Fruit fly (Drosophila melanogaster) ovary, adult (tissue): ENCODE data around the gene trr.

ENCODE experiments used
- CG17801 ChIP-seq: fragments of 200-800 bp; optimal IDR thresholded peaks from 2 replicates; lab custom pipeline; 2019; ENCODE audit warnings: missing biosample characterization, mild to moderate bottlenecking, missing genetic modification characterization, moderate library complexity; ENCODE audit not compliant: partially characterized antibody

trr gene

DNA sequence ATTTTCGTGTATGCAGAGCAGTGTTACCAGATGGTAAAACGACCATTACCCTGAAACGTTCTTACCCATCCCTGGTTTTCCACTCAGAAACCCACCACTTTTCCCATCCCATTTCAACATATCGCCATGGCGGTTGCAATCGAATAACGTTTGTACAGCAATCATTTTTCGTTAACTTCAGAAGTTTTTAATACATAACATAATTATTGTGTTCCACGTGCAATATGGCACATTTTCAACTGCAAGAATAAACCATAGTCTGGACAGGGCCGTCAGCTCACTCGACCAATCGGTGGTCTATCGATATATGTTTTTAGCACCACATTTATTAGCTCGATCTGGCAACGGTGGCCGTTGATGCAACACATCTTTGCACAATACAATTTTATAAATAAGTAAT lies at the start of gene trr, which contains the start of gene mRpL16:
TSS of gene trr (minus strand) at position 25 of the 400 bp plus-strand sequence.
TSS of gene mRpL16 (plus strand) at position 331 of the 400 bp plus-strand sequence.
- peak; percentile 83 for TF ChIP-seq CG17801 (GFP tag; lab: Kevin White, UChicago)

DNA sequence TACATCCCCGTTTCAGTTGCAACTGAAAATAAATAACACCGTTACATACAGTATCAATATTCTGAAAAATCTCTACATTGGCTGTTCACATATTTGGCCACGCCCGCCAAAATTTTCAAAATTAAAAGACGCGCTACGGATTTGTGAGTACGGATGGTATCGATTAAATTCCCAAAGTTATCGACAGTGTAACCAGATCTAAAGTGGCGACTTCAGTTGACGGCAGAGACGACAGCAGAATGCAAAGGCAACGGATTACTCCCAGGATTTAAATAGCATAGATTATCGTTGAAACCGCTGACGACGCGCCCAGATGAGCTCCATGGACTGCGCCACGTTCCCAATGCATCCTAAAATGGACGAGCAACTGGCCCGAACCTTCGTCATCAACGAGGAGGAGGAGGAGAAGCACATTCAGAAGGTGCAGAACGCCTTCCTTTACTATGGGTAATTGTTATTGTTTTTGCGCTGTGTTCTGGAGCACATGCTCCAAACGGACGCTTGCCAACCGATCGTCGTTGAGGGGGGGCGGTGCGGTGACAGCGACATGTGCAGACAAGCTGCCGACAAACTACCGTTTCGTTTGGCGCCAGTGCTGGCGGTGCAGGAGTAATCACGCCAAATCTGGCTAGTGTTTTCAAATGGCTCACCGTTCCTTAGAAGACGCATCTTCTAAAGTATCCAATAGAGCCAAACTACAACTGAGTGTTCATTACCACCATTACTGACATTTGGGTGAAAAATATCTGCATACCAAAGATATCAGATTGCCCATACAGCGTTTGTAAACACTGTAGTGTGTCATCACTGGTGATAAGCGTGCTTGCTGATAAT lies 37.9 kb upstream of the trr start, which contains the start of gene CG11596:
TSS of gene CG11596 (plus strand) at position 211 of the 834 bp plus-strand sequence.
- TF ChIP-seq CG17801 (GFP tag; lab: Kevin White, UChicago), result peak; percentile 6

DNA sequence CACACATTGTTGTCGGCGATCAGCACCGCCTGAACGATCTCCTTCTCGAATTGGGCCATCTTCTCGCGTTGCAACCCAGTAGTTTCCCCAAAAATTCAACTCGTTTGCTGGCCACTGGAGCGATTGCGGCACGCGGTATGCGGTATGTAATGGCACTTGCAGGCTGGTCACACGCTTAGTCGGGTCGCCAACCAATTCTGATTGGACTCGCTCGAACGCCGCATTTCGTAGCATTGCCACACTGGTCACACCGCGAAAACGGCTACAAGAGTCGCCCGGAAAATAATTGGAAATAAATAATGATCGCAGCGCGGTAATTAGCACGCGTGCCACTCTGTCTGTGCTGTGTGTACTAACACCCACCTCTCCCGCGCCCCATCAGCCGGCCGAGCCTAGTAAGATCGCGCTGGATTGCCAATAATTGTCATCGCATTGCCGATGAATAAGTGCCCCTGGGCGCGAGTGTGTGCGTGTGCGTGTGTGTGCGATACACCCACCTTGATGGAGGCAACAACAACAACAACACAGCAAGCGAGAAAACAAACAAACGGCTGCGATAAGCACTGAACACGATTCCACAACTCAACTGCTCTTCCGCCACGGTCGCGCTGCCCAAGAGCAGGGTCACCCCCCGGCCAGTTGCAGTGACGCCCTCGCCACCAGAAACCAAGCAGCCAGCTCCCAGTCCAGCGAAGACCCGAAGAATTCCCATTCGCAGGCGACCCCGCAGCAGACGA lies 33.2 kb upstream of the trr start, which contains the start of the genes eIF2Bepsilon and Ocrl:
TSS of gene eIF2Bepsilon (minus strand) at position 110 of the 737 bp plus-strand sequence.
TSS of gene Ocrl (plus strand) at position 217 of the 737 bp plus-strand sequence.
- TF ChIP-seq CG17801 (GFP tag; lab: Kevin White, UChicago), result no peak

DNA sequence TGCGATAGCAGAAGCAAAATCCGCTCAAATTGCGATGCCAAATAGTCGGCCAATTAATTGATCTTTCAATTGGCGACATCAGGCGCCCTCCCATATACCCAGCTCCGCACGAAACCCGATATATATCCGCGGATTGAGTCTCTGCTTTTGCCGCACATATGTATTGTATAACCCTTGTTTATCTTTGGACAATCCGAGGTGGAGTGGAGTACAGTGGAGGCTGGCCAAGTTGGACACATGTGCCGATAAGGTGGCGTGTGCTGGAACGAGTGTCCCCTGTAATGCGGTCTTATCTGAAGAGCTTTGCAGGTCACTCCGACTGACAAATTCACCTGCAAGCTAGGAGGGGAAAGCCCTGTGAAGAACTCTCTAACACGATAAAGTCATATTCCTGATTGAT lies 19.8 kb upstream of the trr start:
- no peak for TF ChIP-seq CG17801 (GFP tag; lab: Kevin White, UChicago)

DNA sequence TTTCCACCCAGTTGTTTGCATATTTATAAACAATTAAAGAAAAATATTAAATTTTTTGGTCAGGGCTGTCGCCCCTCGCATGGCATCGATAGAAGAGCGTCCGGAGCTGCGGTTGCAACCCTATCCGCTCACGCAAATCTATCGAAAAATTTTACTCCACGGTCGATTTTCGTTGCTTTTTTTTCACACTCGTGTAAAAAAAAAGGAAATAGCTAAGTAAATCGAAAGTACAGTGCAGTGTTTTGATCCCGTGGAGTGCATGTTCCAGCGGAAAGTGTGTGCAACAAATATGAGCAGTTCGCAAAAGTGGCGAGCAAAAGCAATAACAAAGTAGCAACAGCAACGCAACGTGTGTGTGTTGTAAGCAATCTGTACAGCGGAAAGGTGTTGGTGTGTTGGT lies 19.0 kb upstream of the trr start, which contains the start of the genes Edem1 and Rbcn-3B:
TSS of gene Edem1 (minus strand) at position 71 of the 400 bp plus-strand sequence.
TSS of gene Rbcn-3B (plus strand) at position 164 of the 400 bp plus-strand sequence.
- peak; percentile 63 for TF ChIP-seq CG17801 (GFP tag; lab: Kevin White, UChicago)

DNA sequence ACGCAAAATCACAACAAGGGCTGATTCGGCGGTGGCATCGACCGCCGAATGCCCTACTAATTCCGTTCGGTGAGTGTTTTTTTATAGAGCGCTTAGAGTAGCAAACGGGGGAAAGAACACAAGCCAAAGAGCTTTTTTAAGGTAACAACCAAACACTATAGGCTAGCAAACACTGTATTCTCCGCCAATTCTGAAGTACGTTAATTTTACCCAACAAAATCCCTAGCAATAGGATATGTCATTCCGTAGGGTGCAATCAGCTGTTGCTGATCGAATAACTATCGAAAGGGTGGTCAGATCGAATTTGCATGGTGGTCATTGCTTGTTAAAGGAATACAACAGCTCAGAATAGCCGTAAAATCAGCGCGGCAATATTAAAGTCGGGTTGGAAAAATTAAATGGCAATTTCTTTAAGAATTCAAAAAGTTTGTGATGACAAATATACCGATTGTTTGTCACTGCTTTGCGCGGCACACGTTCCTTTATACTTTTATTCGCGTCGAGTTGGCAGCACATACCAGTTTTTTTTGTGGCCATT lies 18.0 kb upstream of the trr start, which contains the start of gene mip130:
TSS of gene mip130 (plus strand) at position 513 of the 538 bp plus-strand sequence.
- TF ChIP-seq CG17801 (GFP tag; lab: Kevin White, UChicago), result peak; percentile 39

DNA sequence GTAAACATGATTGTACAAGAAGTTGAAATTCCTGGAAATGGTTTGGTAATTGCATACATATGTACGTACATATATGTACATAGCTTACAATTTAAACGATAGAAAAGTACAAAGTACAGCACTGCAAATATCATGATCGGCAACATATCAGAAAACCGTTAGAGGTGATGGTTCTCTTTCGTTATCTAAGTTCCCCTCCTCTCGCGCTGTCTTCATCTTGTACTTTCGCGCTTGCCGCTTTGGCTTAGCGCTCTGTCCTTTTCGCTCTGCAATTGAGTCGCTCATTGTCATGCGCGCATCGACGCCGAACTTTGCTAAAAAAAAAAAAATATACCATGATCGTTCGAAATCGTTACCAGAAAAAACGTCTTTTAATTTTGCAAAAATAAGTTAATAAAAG lies 14.2 kb upstream of the trr start:
- no peak for TF ChIP-seq CG17801 (GFP tag; lab: Kevin White, UChicago)

DNA sequence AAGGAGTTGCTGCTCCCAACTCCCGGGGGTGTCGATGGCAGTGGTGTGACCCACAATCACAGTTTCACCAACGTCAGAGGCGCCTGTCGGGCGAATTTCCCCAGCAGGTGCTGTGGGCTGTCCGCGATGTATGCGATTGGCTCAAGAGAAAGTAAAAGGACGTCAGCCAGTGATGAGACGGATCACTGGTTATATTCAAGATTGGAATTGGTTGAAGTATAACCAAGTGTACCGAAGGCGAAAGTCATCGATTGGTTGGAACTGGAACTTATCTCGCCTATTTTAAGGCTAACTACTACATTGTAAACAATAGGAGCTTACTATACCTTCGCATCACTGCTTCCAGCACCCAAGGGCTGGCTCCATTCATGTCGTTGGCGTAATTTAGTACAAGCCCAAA lies 13.3 kb upstream of the trr start, which contains the start of gene CG32801:
TSS of gene CG32801 (minus strand) at position 101 of the 400 bp plus-strand sequence.
- no peak for TF ChIP-seq CG17801 (GFP tag; lab: Kevin White, UChicago)

DNA sequence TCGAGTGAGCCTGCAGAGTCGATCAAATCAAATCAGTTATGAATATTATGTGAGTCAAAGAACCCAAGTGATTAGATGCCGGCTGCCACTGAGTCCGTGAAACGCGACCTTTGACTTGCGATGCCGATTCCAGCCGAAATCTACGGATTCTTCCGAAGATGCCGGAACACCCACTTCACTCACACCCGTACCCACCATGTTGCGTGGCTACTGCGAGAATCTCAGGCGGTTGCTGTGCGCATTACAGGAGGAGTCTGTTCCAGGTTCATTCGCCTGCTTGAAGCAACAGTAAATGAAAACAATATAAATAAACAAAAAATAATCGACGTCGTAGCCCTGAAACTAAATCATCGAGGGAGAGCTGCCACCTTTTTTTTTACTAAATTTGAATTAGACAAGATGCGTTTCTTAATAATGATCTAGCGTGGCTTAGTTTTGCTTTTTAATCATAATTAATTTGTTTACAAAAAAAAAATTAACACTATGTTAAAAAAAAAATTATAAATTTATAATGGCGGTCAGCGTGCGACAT lies 11.9 kb upstream of the trr start, which contains the start of gene Ldaf1:
TSS of gene Ldaf1 (minus strand) at position 307 of the 532 bp plus-strand sequence.
- no peak for TF ChIP-seq CG17801 (GFP tag; lab: Kevin White, UChicago)

DNA sequence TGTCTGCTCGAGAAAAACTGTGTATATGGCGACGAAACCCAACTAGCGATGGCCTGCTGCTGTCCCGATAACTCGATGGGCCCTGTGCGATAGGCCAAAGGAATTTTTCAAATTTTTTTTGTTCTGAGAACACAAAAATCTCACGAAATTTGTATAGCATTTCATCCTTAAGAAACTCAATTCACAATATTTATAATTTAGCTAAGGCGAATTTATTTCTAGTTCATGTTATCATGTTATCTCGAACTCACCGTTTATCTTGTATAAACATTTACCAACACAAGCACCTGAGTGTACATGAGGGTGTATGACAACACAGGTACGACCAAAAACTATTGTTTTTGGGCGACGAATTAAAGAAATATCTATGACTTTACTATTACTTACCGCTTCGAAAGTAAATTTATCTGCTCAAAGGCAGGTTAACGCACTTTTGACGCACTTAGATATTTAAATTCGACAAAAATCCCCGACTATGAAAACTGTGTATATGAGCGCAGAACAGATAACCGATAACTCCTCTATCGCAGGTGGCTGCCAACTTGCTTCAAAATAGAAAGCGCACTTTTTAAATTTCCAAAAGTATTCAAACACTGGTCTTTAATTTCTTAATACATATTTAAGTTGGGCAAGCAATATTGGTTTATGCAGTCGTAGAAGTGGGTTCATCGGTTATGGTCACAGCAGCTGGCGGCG lies 10.5 kb upstream of the trr start, which contains the start of gene arm:
TSS of gene arm (minus strand) at position 524 of the 696 bp plus-strand sequence.
- no peak for TF ChIP-seq CG17801 (GFP tag; lab: Kevin White, UChicago)

DNA sequence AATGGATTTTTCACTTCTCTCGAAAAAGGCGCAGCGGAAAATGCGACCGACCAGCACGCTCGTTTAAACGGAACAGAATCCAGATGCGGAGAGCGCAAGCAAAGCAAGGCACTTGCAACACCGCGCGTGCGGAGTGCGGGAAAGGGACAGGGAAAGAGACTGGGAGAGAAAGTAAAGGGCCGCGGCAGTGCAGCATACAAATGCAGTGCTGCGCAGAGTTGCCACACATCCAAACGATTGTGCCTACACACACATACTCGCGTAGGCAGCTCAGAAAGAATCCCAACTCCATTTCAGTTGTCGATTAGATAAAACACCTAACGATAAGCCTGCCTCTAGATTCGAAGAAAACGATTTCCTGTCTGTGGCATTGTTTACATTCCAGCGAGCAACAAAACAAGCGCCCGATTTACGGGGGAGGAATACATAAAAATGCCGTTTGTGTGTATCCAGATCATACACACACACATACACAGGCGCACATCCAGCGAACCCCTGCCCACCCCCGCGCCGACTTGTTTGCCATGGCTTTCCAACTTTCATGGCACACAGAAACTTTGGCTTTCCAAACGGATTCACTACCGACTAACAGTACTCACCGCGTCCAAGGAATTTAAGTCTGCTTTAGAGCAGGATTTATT lies 9.8 kb upstream of the trr start:
- TF ChIP-seq CG17801 (GFP tag; lab: Kevin White, UChicago), result no peak

DNA sequence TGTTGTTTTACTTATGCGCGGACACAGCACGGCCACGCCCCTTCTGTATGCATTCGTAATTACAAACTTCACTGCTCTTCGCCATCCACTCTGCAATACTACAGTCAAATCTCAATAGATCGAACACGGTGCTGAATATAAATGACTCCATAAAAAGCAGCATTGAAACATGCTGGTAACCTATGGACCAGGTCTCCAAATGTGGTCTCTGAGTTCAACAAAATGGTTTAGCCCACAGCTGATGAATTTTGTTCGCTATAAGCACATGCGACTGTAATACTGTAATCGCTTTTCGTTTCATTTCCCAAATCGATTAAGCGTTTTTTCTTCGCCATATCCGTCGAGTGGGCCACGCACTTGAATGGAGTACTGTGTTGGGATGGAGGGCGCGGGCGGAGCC lies 7.6 kb upstream of the trr start:
- no peak for TF ChIP-seq CG17801 (GFP tag; lab: Kevin White, UChicago)

DNA sequence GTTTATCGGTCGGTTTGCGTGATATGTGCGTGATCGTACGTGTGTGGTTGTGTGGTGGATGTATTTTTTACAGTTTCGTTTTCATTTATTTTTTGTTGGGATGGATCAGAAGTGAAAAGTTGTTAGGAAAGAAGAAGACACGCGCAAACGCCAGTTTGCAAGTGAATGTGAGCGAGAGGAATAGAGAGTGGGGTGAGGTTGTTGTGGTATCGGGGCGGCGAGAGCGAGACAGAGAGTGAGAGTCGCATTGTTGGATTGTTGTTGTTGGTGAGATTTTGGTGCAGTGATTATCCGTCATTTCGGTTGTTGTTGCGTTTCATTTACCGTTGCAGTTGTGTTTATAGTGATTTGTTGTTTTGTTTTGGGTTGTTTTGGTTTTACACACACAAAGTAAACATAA lies 3.8 kb upstream of the trr start:
- no peak for TF ChIP-seq CG17801 (GFP tag; lab: Kevin White, UChicago)
